Fruit fly (Drosophila melanogaster) whole organism: ENCODE data around the gene mEFTs.

Experiments
- CG8478 ChIP-seq: fragments of >200 bp; optimal IDR thresholded peaks from 2 replicates; lab custom pipeline; 2018; ENCODE audit warnings: inconsistent platforms
- Dll ChIP-seq: fragments of >200 bp; optimal IDR thresholded peaks from 2 replicates; lab custom pipeline; 2017
- EcR ChIP-seq, 2 experiments: fragments of >200 bp; optimal IDR thresholded peaks; 2 replicates each; lab custom pipeline; 2017; ENCODE audit warnings: missing biosample characterization in 2 of 2, missing genetic modification characterization in 2 of 2, missing genetic modification reagents in 2 of 2
- pan ChIP-seq: fragments of >200 bp; optimal IDR thresholded peaks from 2 replicates; lab custom pipeline; 2017
- psq ChIP-seq: fragments of >200 bp; optimal IDR thresholded peaks from 2 replicates; lab custom pipeline; 2017

- TF ChIP-seq pan (lab: Kevin White, UChicago) = no peak
- TF ChIP-seq psq (lab: Kevin White, UChicago) = no peak
- no peak for TF ChIP-seq CG8478 (lab: Kevin White, UChicago)
- TF ChIP-seq EcR (GFP tag; optimal IDR thresholded peaks at IDR 0.05; lab: Kevin White, UChicago) = no peak
- TF ChIP-seq Dll = no peak
These were observed 41.9 kb upstream of the mEFTs start for dm6 chr2L:17542661-17543278.
